Fruit fly (Drosophila melanogaster) ovary, adult (tissue): ENCODE data around the gene Ir84a.

ENCODE experiments used
- CG17801 ChIP-seq: fragments of 200-800 bp; optimal IDR thresholded peaks from 2 replicates; lab custom pipeline; 2019; ENCODE audit warnings: missing biosample characterization, mild to moderate bottlenecking, missing genetic modification characterization, moderate library complexity; ENCODE audit not compliant: partially characterized antibody

The Ir84a gene

DNA sequence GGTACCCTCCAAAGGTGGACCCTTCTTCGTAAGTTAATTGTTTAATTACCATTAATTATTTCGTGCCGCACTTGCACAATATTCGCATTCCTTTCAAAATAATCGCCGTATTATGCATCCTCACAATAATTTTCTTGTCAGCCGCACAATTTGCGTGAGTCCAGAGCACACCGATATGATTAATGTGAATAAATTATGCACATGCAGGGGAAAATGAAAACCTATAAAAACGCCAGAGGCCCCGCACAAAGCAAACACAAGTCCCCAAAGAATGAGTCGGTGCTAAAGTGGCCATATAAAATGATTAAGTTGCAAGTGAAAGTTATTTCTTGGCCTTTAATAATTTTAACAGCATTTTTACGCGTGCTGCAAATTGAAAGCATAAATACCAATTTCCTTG, at the start of gene Ir84a:
Gene Ir84a (plus strand): TSS at position 301 of the 400 bp plus-strand sequence.
- TF ChIP-seq CG17801 = no peak

dm6 chr3R:7362023-7362422, 44.6 kb upstream of the Ir84a start, which contains the start of gene CG17944:
TSS of gene CG17944 (minus strand) at chr3R:7362123.
- TF ChIP-seq CG17801 = no peak

- TF ChIP-seq CG17801 = no peak
Observed at dm6 chr3R:7363673-7364072, 43.0 kb upstream of the Ir84a start, which contains the start of gene Mst84Dd. TSS of gene Mst84Dd (minus strand) at chr3R:7363773.

DNA sequence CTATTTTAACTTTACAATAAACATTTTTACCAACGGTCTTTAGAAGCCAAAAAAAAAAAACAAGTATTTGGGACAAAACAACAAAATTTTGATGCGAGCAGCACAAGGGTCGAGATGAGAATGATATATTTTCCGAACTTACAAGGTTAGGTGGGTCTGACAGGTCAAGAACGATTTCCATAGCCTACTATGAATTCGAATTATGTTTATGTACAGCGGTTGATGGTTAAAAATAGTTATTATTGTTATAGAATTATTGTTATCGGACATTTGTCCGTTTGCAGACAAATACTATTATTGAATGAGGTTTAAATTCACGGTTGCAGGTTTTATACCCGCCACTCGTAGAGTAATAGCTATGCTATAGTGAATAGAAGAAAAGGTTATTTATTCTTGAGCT, 42.1 kb upstream of the Ir84a start, which contains the start of gene Mst84Dc:
Gene Mst84Dc (minus strand): TSS at position 101 of the 400 bp plus-strand sequence.
- no peak for TF ChIP-seq CG17801

DNA sequence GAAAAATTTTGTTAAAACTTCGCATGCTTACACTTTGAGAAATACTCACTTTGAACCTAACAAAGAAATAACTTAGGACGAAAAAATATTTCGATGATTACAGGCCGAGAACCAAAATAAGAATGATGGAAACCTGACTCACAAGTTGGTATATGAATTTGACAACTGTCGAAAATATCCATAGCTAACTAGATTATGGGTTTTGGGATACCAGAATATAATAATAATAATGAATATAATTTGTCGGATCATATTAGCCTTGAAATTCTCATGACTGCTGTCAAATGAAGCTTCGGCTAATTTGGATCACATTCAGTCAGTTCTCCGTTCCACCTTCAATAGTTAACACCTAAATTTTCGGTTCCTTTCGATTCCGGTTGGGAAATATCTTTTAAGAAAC, 41.1 kb upstream of the Ir84a start, which contains the start of the genes Mst84Db and Mst84Da:
Gene Mst84Db (minus strand): TSS at position 101 of the 400 bp plus-strand sequence.
Gene Mst84Da (plus strand): TSS at position 324 of the 400 bp plus-strand sequence.
- no peak for TF ChIP-seq CG17801

dm6 chr3R:7369205-7369604, 37.5 kb upstream of the Ir84a start, which contains the start of gene MstProx:
TSS of gene MstProx (minus strand) at chr3R:7369305.
- TF ChIP-seq CG17801 = no peak

DNA sequence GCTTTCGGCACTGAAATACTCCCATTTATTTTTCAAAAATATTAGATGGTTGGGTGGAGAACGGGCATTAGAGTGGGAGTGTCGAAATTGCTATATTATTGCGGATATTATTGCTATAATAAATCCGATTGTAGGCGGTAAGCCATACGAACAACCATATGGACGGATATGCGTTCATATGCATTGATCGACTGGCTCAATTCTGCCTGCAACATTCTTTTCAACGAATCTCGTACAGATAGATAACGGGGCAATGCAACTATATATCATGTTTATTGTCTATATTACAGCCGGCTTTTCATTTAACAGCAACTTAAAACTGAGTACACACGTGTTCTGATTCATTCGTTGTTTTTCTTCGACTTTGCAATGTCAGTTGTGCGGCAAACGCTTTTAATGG, 15.6 kb upstream of the Ir84a start, which contains the start of gene CG42650:
Gene CG42650 (plus strand): TSS at position 301 of the 400 bp plus-strand sequence.
- TF ChIP-seq CG17801 = no peak

dm6 chr3R:7394047-7394446, 12.6 kb upstream of the Ir84a start:
- TF ChIP-seq CG17801 = no peak

dm6 chr3R:7420465-7420864, 13.8 kb downstream of the Ir84a start, which contains the start of gene wa-cup:
TSS of gene wa-cup (plus strand) at chr3R:7420765.
- TF ChIP-seq CG17801 = no peak

DNA sequence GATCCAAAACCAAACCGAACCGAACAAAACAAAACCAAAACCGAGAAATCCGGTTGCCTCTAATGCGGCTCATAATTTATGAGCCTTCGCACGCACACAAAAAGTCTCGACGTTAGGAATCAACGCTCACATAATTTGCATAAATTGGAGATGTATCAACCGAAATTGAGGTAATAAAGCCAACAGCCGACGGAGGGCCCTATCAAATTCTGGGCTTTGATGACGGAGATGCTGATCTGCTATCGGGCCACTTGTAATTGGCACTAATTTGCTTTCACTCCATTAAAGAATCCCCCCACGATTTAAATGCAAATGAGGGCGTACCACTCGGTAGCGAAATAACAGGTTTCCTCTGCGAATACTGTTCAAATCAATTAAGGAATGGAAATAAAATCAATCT, 32.2 kb downstream of the Ir84a start:
- no peak for TF ChIP-seq CG17801

dm6 chr3R:7439306-7439810, 32.7 kb downstream of the Ir84a start, which contains the start of gene CG14598:
TSS of gene CG14598 (plus strand) at chr3R:7439760.
- no peak for TF ChIP-seq CG17801

DNA sequence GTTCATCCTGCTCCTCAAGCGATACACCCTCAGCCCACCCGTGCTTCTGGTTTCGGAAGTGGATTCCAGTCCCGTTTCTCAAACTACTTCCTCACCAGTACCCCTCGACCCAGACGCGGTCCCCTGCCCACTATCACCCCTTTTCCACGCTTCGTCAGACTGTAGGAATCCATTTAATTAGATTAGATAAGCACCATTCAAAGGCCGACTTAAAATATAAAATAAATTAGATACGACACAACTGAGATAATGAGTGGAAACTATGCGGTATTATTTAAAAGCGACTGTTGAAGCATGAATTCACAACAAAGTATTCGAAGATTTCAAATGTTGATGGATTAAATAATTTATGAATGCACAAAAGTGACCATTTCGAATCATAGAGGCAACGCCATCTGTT, 34.7 kb downstream of the Ir84a start:
- TF ChIP-seq CG17801 = no peak
